Fruit fly (Drosophila melanogaster) whole organism, embryonic: ENCODE data around the gene CG7054.

Experiments used
- Bteb2 ChIP-seq: fragments of 200-800 bp; sonication (Bioruptor generic); optimal IDR thresholded peaks from 2 replicates; lab custom pipeline; 2016; ENCODE audit warnings: missing biosample characterization, missing genetic modification characterization
- CG11247 ChIP-seq: fragments of 200-800 bp; sonication (Bioruptor generic); IDR thresholded peaks from 2 replicates; pipeline ENCODE4 v1.3.6; 2022; ENCODE audit warnings: missing biosample characterization, missing genetic modification characterization
- CG12104 ChIP-seq: fragments of 200-800 bp; sonication (Bioruptor generic); optimal IDR thresholded peaks from 3 replicates; lab custom pipeline; 2016; ENCODE audit warnings: missing biosample characterization, missing genetic modification characterization
- CG14050 ChIP-seq: fragments of 200-800 bp; sonication (Bioruptor generic); IDR thresholded peaks from 3 replicates; pipeline ENCODE4 v1.3.6; 2022; ENCODE audit warnings: missing biosample characterization, missing genetic modification characterization
- CG17385 ChIP-seq: fragments of 200-800 bp; sonication (Bioruptor generic); optimal IDR thresholded peaks from 3 replicates; lab custom pipeline; 2018; ENCODE audit warnings: missing biosample characterization, mild to moderate bottlenecking, missing genetic modification characterization
- CG18476 ChIP-seq: fragments of 200-800 bp; sonication (Bioruptor generic); optimal IDR thresholded peaks from 2 replicates; lab custom pipeline; 2016; ENCODE audit warnings: missing biosample characterization, mild to moderate bottlenecking, missing genetic modification characterization
- CG3065 ChIP-seq: fragments of 200-800 bp; sonication (Bioruptor generic); optimal IDR thresholded peaks from 2 replicates; lab custom pipeline; 2016; ENCODE audit warnings: missing biosample characterization, missing genetic modification characterization
- CG4617 ChIP-seq: fragments of 200-800 bp; sonication (Bioruptor generic); optimal IDR thresholded peaks from 3 replicates; lab custom pipeline; 2016; ENCODE audit warnings: missing biosample characterization, missing genetic modification characterization, borderline replicate concordance
- CG4730 ChIP-seq: fragments of 200-800 bp; sonication (Bioruptor generic); IDR thresholded peaks from 2 replicates; pipeline ENCODE4 v1.3.6; 2022; ENCODE audit warnings: missing biosample characterization, missing genetic modification characterization
- CG7556 ChIP-seq: fragments of 200-800 bp; sonication (Bioruptor generic); optimal IDR thresholded peaks from 2 replicates; lab custom pipeline; 2017; ENCODE audit warnings: missing biosample characterization, mild to moderate bottlenecking, missing genetic modification characterization
- CG9817 ChIP-seq: fragments of 200-800 bp; sonication (Bioruptor generic); optimal IDR thresholded peaks from 2 replicates; lab custom pipeline; 2018; ENCODE audit warnings: missing biosample characterization, mild to moderate bottlenecking, missing genetic modification characterization, moderate library complexity
- H15 ChIP-seq: fragments of 200-800 bp; sonication (Bioruptor generic); IDR thresholded peaks from 3 replicates; pipeline ENCODE4 v1.3.6; 2022; ENCODE audit warnings: missing biosample characterization, missing genetic modification characterization
- bsh ChIP-seq, 2 experiments: fragments of 200-800 bp; sonication (Bioruptor generic); optimal IDR thresholded peaks; 2 replicates each; lab custom pipeline; 2017 to 2018; ENCODE audit warnings: mild to moderate bottlenecking in 2 of 2, missing biosample characterization in 2 of 2, missing genetic modification characterization in 2 of 2, moderate library complexity in 1 of 2
- dmrt11E ChIP-seq: fragments of 200-800 bp; sonication (Bioruptor generic); optimal IDR thresholded peaks from 3 replicates; lab custom pipeline; 2018; ENCODE audit warnings: missing biosample characterization, mild to moderate bottlenecking, missing genetic modification characterization, moderate library complexity

dm6 chr3R:22447195-22447873 lies 17.5 kb upstream of the CG7054 start, which contains the start of gene CG34288:
- TF ChIP-seq CG18476 (no peak), CG11247 (GFP tag; lab: Robert Waterston, UW) (peak; percentile 50; the same call in 1 of the 2 replicates), CG12104 (no peak), CG4730 (GFP tag; lab: Robert Waterston, UW) (0 out of 2 replicates have a peak, but pooled peaks have one; percentile 22), bsh (GFP tag; optimal IDR thresholded peaks at IDR 0.05; lab: Kevin White, UChicago) (no peak), CG17385 (GFP tag; lab: Kevin White, UChicago) (no peak), CG14050 (GFP tag; lab: Robert Waterston, UW) (no peak), dmrt11E (tag; lab: Kevin White, UChicago) (no peak), CG9817 (tag; lab: Kevin White, UChicago) (no peak), CG7556 (GFP tag; lab: Kevin White, UChicago) (peak; percentile 51), Bteb2 (GFP tag; lab: Kevin White, UChicago) (no peak), CG3065 (GFP tag; lab: Kevin White, UChicago) (no peak), CG4617 (GFP tag; lab: Kevin White, UChicago) (no peak), H15 (GFP tag; lab: Robert Waterston, UW) (no peak)
